Fruit fly (Drosophila melanogaster): ENCODE measurements around the gene peng.

The peng gene

dm6 chrX:21365421-21365820 lies 15.8 kb upstream of the peng start:
- TF ChIP-seq Jra (GFP tag; optimal IDR thresholded peaks at IDR 0.05) (no peak), Sp1 (GFP tag; optimal IDR thresholded peaks at IDR 0.05) (peak; percentile 6)

dm6 chrX:21362878-21363277 lies 13.2 kb upstream of the peng start, which contains the start of the genes bbx and waw:
Gene bbx, plus strand, starts transcription at chrX:21363028.
Gene waw, plus strand, starts transcription at chrX:21363028.
- TF ChIP-seq rgr (GFP tag; optimal IDR thresholded peaks at IDR 0.05) = peak; percentile 51
- no peak for TF ChIP-seq CG9705 (GFP tag; optimal IDR thresholded peaks at IDR 0.05)
- TF ChIP-seq HLH106 (tag; optimal IDR thresholded peaks at IDR 0.05) = peak; percentile 2
- TF ChIP-seq Hr78 (GFP tag; optimal IDR thresholded peaks at IDR 0.05) = no peak
- TF ChIP-seq Hr83 (GFP tag; optimal IDR thresholded peaks at IDR 0.05; ENCODE audit: poor library complexity, severe bottlenecking) = no peak
- no peak for TF ChIP-seq GATAd (GFP tag; optimal IDR thresholded peaks at IDR 0.05)
- TF ChIP-seq jim (GFP tag; optimal IDR thresholded peaks at IDR 0.05) = no peak
- TF ChIP-seq Myc (optimal IDR thresholded peaks at IDR 0.05) = peak; percentile 34
- TF ChIP-seq dl (GFP tag; optimal IDR thresholded peaks at IDR 0.05; ENCODE audit: insufficient read depth in 1 of 2, partially characterized antibody in 2 of 2) = no peak
- no peak for TF ChIP-seq woc (GFP tag; optimal IDR thresholded peaks at IDR 0.05)
- TF ChIP-seq OdsH (GFP tag; optimal IDR thresholded peaks at IDR 0.05) = no peak
- no peak for TF ChIP-seq Jra (GFP tag; optimal IDR thresholded peaks at IDR 0.05)
- TF ChIP-seq Dfd (GFP tag; optimal IDR thresholded peaks at IDR 0.05) = no peak
- TF ChIP-seq h (GFP tag; optimal IDR thresholded peaks at IDR 0.05) = peak; percentile 4
- no peak for TF ChIP-seq CrebA (GFP tag; optimal IDR thresholded peaks at IDR 0.05; ENCODE audit: borderline replicate concordance)
- no peak for TF ChIP-seq dsf (GFP tag; optimal IDR thresholded peaks at IDR 0.05; ENCODE audit: borderline replicate concordance)
- no peak for TF ChIP-seq dmrt93B (GFP tag; optimal IDR thresholded peaks at IDR 0.05)
- peak; percentile 12 for TF ChIP-seq Sp1 (GFP tag; optimal IDR thresholded peaks at IDR 0.05)
- TF ChIP-seq brk (GFP tag; optimal IDR thresholded peaks at IDR 0.05) = no peak
- TF ChIP-seq fru (GFP tag; optimal IDR thresholded peaks at IDR 0.05) = no peak
- TF ChIP-seq foxo (GFP tag; optimal IDR thresholded peaks at IDR 0.05) = peak in 1 of 2 experiments; percentile 33
- TF ChIP-seq ey (GFP tag; optimal IDR thresholded peaks at IDR 0.05) = no peak
- no peak for TF ChIP-seq Hnf4 (GFP tag; optimal IDR thresholded peaks at IDR 0.05)

- TF ChIP-seq Myc (optimal IDR thresholded peaks at IDR 0.05) (peak; percentile 31), Rel (GFP tag; optimal IDR thresholded peaks at IDR 0.05) (no peak), Rel (tag; optimal IDR thresholded peaks at IDR 0.05) (peak; percentile 25), Abd-B (GFP tag; optimal IDR thresholded peaks at IDR 0.05) (no peak), Sp1 (GFP tag; optimal IDR thresholded peaks at IDR 0.05) (peak; percentile 27), Hr83 (GFP tag; optimal IDR thresholded peaks at IDR 0.05; ENCODE audit: poor library complexity, severe bottlenecking) (no peak)
These were observed 8.4 kb upstream of the peng start, which contains the start of gene Septin1 for dm6 chrX:21357810-21358671. Gene Septin1, plus strand, starts transcription at chrX:21358286.

- TF ChIP-seq Hr83 (GFP tag; optimal IDR thresholded peaks at IDR 0.05; ENCODE audit: poor library complexity, severe bottlenecking) (no peak), brk (GFP tag; optimal IDR thresholded peaks at IDR 0.05) (no peak), rgr (GFP tag; optimal IDR thresholded peaks at IDR 0.05) (peak; percentile 48), foxo (GFP tag; optimal IDR thresholded peaks at IDR 0.05) (no peak), h (GFP tag; optimal IDR thresholded peaks at IDR 0.05) (peak; percentile 82)
These were observed 3.9 kb upstream of the peng start for dm6 chrX:21353541-21353940.

dm6 chrX:21351210-21351824 lies 1.7 kb upstream of the peng start:
- TF ChIP-seq CrebA (GFP tag; optimal IDR thresholded peaks at IDR 0.05; ENCODE audit: borderline replicate concordance) = no peak
- no peak for TF ChIP-seq sv (GFP tag; optimal IDR thresholded peaks at IDR 0.05)
- TF ChIP-seq dl (GFP tag; optimal IDR thresholded peaks at IDR 0.05; ENCODE audit: insufficient read depth in 1 of 2, partially characterized antibody in 2 of 2) = no peak
- no peak for TF ChIP-seq lola (GFP tag; optimal IDR thresholded peaks at IDR 0.05)
- no peak for TF ChIP-seq Rel (GFP tag; optimal IDR thresholded peaks at IDR 0.05)
- peak; percentile 43 for TF ChIP-seq Rel (tag; optimal IDR thresholded peaks at IDR 0.05)
- TF ChIP-seq Dfd (GFP tag; optimal IDR thresholded peaks at IDR 0.05) = no peak
- TF ChIP-seq Mio (GFP tag; optimal IDR thresholded peaks at IDR 0.05) = no peak
- TF ChIP-seq tai (GFP tag; optimal IDR thresholded peaks at IDR 0.05) = no peak
- TF ChIP-seq CG9705 (GFP tag; optimal IDR thresholded peaks at IDR 0.05) = no peak
- peak; percentile 5 for TF ChIP-seq Jra (GFP tag; optimal IDR thresholded peaks at IDR 0.05)
- TF ChIP-seq psq (GFP tag; optimal IDR thresholded peaks at IDR 0.05) = peak; percentile 5
- peak; percentile 70 for TF ChIP-seq N (GFP tag; optimal IDR thresholded peaks at IDR 0.05)
- TF ChIP-seq HLH106 (tag; optimal IDR thresholded peaks at IDR 0.05) = no peak
- peak; percentile 97 for TF ChIP-seq Myc (optimal IDR thresholded peaks at IDR 0.05)
- TF ChIP-seq GATAd (GFP tag; optimal IDR thresholded peaks at IDR 0.05) = no peak
- peak; percentile 87 for TF ChIP-seq woc (GFP tag; optimal IDR thresholded peaks at IDR 0.05)

Data from whole organism, wandering third instar larva.